Worm (Caenorhabditis elegans): ENCODE data around the gene C52E2.4.
"Not testable (repeated sequence)": the region's sequence is repeated elsewhere in the genome, so short reads cannot be mapped to it uniquely, and the experiment has no call there.

C52E2.4 gene

ce11 chrII:1854094-1854493, 11.1 kb downstream of the C52E2.4 start, which contains the start of gene fbxb-95:
Gene fbxb-95 (plus strand): TSS chrII:1854394.
- TF ChIP-seq bed-3 (GFP tag; optimal IDR thresholded peaks at IDR 0.05); blmp-1 (tag; optimal IDR thresholded peaks at IDR 0.05); lsy-2 (tag; optimal IDR thresholded peaks at IDR 0.05): not testable (repeated sequence)

ce11 chrII:1861285-1861793, 18.4 kb downstream of the C52E2.4 start, which contains the start of gene C16C4.18:
Gene C16C4.18 (minus strand): TSS chrII:1861335.
- TF ChIP-seq mep-1 (tag; optimal IDR thresholded peaks at IDR 0.05) = peak; percentile 2

ce11 chrII:1862334-1862733, 19.4 kb downstream of the C52E2.4 start, which contains the start of gene fbxb-98:
Gene fbxb-98 (plus strand): TSS chrII:1862634.
- not testable (repeated sequence) for TF ChIP-seq nhr-12 (tag; optimal IDR thresholded peaks at IDR 0.05); lsy-2 (tag; optimal IDR thresholded peaks at IDR 0.05); unc-120 (tag; optimal IDR thresholded peaks at IDR 0.05; ENCODE audit: poor library complexity, severe bottlenecking)

- TF ChIP-seq ztf-11 (tag; optimal IDR thresholded peaks at IDR 0.05) (no peak), elt-3 (tag; optimal IDR thresholded peaks at IDR 0.05) (no peak), pha-4 (tag; optimal IDR thresholded peaks at IDR 0.05) (no peak), drap-1 (GFP tag; optimal IDR thresholded peaks at IDR 0.05) (no peak), nhr-12 (tag; optimal IDR thresholded peaks at IDR 0.05) (no peak), nhr-237 (tag; optimal IDR thresholded peaks at IDR 0.05) (no peak), ham-2 (GFP tag; optimal IDR thresholded peaks at IDR 0.05) (no peak), lin-13 (tag; optimal IDR thresholded peaks at IDR 0.05) (no peak)
These were observed 21.3 kb downstream of the C52E2.4 start, which contains the start of gene C16C4.17 for ce11 chrII:1864278-1864677. Gene C16C4.17 (plus strand): TSS chrII:1864578.

- TF ChIP-seq cnd-1 (tag; optimal IDR thresholded peaks at IDR 0.05) (no peak), ceh-83 (GFP tag; optimal IDR thresholded peaks at IDR 0.05) (no peak), ham-2 (GFP tag; optimal IDR thresholded peaks at IDR 0.05) (no peak), nhr-2 (tag; optimal IDR thresholded peaks at IDR 0.05) (no peak), unc-39 (tag; optimal IDR thresholded peaks at IDR 0.05) (no peak), M03D4.4 (tag; optimal IDR thresholded peaks at IDR 0.05) (no peak), drap-1 (GFP tag; optimal IDR thresholded peaks at IDR 0.05) (no peak), snpc-4 (tag; optimal IDR thresholded peaks at IDR 0.05) (no peak), elt-3 (tag; optimal IDR thresholded peaks at IDR 0.05) (no peak), nhr-12 (tag; optimal IDR thresholded peaks at IDR 0.05) (no peak), bed-3 (GFP tag; optimal IDR thresholded peaks at IDR 0.05) (no peak)
These were observed 22.9 kb downstream of the C52E2.4 start, which contains the start of gene math-15 for ce11 chrII:1865683-1866431. Gene math-15 (plus strand): TSS chrII:1866381.

- TF ChIP-seq lin-32 (GFP tag; optimal IDR thresholded peaks at IDR 0.05) (no peak), ceh-83 (GFP tag; optimal IDR thresholded peaks at IDR 0.05) (no peak), ceh-43 (GFP tag; optimal IDR thresholded peaks at IDR 0.05) (no peak), cnd-1 (tag; optimal IDR thresholded peaks at IDR 0.05) (no peak), unc-39 (tag; optimal IDR thresholded peaks at IDR 0.05) (no peak), snpc-4 (tag; optimal IDR thresholded peaks at IDR 0.05) (no peak), nhr-76 (tag; optimal IDR thresholded peaks at IDR 0.05) (no peak), elt-3 (tag; optimal IDR thresholded peaks at IDR 0.05) (no peak), mab-5 (tag; optimal IDR thresholded peaks at IDR 0.05) (no peak), hlh-1 (tag; optimal IDR thresholded peaks at IDR 0.05) (no peak), tbx-8 (GFP tag; optimal IDR thresholded peaks at IDR 0.05) (no peak), mep-1 (tag; optimal IDR thresholded peaks at IDR 0.05) (no peak), unc-120 (tag; optimal IDR thresholded peaks at IDR 0.05; ENCODE audit: poor library complexity, severe bottlenecking) (no peak), nhr-2 (tag; optimal IDR thresholded peaks at IDR 0.05) (no peak), mls-2 (tag; optimal IDR thresholded peaks at IDR 0.05) (no peak), lsy-2 (tag; optimal IDR thresholded peaks at IDR 0.05) (no peak), ztf-11 (tag; optimal IDR thresholded peaks at IDR 0.05) (no peak), sem-2 (GFP tag; optimal IDR thresholded peaks at IDR 0.05) (no peak)
These were observed 26.2 kb downstream of the C52E2.4 start, which contains the start of gene math-14 for ce11 chrII:1869120-1869519. Gene math-14 (plus strand): TSS chrII:1869420.

Measured in whole organism, mixed stage, embryonic.